Worm (Caenorhabditis elegans) whole organism, L1 larva: Measurements from ENCODE around the gene F11A10.6.

ENCODE experiments used
- jun-1 ChIP-seq: fragments of 150-350 bp; optimal IDR thresholded peaks from 2 replicates; lab custom pipeline; 2014; ENCODE audit warnings: missing biosample characterization, missing genetic modification reagents, missing genetic modification characterization
- unc-130 ChIP-seq: fragments of 150-350 bp; optimal IDR thresholded peaks from 2 replicates; lab custom pipeline; 2017; ENCODE audit warnings: missing biosample characterization, missing genetic modification characterization, inconsistent platforms
- ztf-4 ChIP-seq: fragments of 150-350 bp; optimal IDR thresholded peaks from 2 replicates; lab custom pipeline; 2014; ENCODE audit warnings: missing biosample characterization, missing genetic modification characterization

DNA sequence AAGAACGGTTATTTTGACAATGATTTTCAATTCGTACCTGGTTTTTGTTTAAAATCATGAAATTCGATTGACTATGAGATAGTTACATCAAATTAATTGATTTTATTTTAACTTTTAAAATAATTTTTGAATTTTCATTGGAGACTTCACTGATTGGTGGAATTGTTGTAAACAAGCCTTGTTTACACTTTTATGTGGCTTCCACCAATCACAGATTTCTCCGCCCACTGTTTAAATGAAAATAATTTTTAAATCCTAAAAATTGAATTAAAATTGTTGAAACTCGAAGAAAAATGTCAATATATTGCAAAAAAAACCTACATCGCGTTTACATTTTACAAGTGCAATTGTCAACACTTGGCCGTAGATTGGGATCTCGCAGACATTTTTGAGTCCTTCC lies 31.1 kb upstream of the F11A10.6 start:
- TF ChIP-seq jun-1 = no peak
- TF ChIP-seq ztf-4 = no peak
- no peak for TF ChIP-seq unc-130 (tag; lab: Kevin White, UChicago)
